Fruit fly (Drosophila melanogaster): Measurements from ENCODE around the gene Crk.
A peak's percentile ranks its signal among the peaks of the same experiment; 100 is the strongest.

The Crk gene

dm6 chr4:205671-206252 lies 4.3 kb upstream of the Crk start, which contains the start of gene CG31998 (continued):
- TF ChIP-seq tio (GFP tag; optimal IDR thresholded peaks at IDR 0.05) (no peak), Pdp1 (GFP tag; optimal IDR thresholded peaks at IDR 0.05) (no peak), tll (GFP tag; optimal IDR thresholded peaks at IDR 0.05) (peak in 1 of 2 experiments; percentile 43)

- peak; percentile 74 for TF ChIP-seq CG1603 (tag; optimal IDR thresholded peaks at IDR 0.05)
- peak; percentile 24; the same call in 1 of the 3 replicates for TF ChIP-seq row (GFP tag; IDR thresholded peaks at IDR 0.05)
- TF ChIP-seq CG30020 (tag; optimal IDR thresholded peaks at IDR 0.05) = peak; percentile 74
- peak; percentile 85 for TF ChIP-seq CG1024 (GFP tag; IDR thresholded peaks at IDR 0.05)
- peak; percentile 92 for TF ChIP-seq ssp (GFP tag; IDR thresholded peaks at IDR 0.05)
- TF ChIP-seq CG7357 (GFP tag; IDR thresholded peaks at IDR 0.05) = peak; percentile 64
- TF ChIP-seq Dref (GFP tag; IDR thresholded peaks at IDR 0.05) = peak; percentile 34; the same call in 1 of the 2 replicates
- peak; percentile 77 for TF ChIP-seq CG17802 (tag; optimal IDR thresholded peaks at IDR 0.05)
Observed at dm6 chr4:207001-207400, 3.0 kb upstream of the Crk start.

- TF ChIP-seq CG7271 (tag; optimal IDR thresholded peaks at IDR 0.05) (peak; percentile 44), zen (tag; optimal IDR thresholded peaks at IDR 0.05) (peak; percentile 61), Lhr (GFP tag; optimal IDR thresholded peaks at IDR 0.05) (peak; percentile 14), CG6813 (GFP tag; optimal IDR thresholded peaks at IDR 0.05) (peak; percentile 68), org-1 (GFP tag; optimal IDR thresholded peaks at IDR 0.05) (peak; percentile 44), CG2199 (GFP tag; IDR thresholded peaks at IDR 0.05) (peak; percentile 94), dati (GFP tag; IDR thresholded peaks at IDR 0.05) (no peak), D (optimal IDR thresholded peaks at IDR 0.05) (no peak), D (GFP tag; optimal IDR thresholded peaks at IDR 0.05) (peak; percentile 22), Kr (GFP tag; optimal IDR thresholded peaks at IDR 0.05) (no peak), CG12769 (tag; optimal IDR thresholded peaks at IDR 0.05) (peak; percentile 41), CG2202 (tag; optimal IDR thresholded peaks at IDR 0.05) (peak; percentile 51), Vsx1 (GFP tag; optimal IDR thresholded peaks at IDR 0.05) (peak; percentile 49), twi (tag; optimal IDR thresholded peaks at IDR 0.05) (peak; percentile 82), nau (GFP tag; optimal IDR thresholded peaks at IDR 0.05) (peak; percentile 65), sug (tag; optimal IDR thresholded peaks at IDR 0.05) (peak; percentile 38), CG14014 (GFP tag; IDR thresholded peaks at IDR 0.05) (peak; percentile 44; the same call in 1 of the 2 replicates), CG13894 (tag; optimal IDR thresholded peaks at IDR 0.05) (peak; percentile 26), Bteb2 (GFP tag; optimal IDR thresholded peaks at IDR 0.05) (peak; percentile 16), YL-1 (GFP tag; optimal IDR thresholded peaks at IDR 0.05) (peak; percentile 48), dmrt11E (tag; optimal IDR thresholded peaks at IDR 0.05) (peak; percentile 52), CG2116 (GFP tag; optimal IDR thresholded peaks at IDR 0.05) (peak; percentile 46), chif (GFP tag; optimal IDR thresholded peaks at IDR 0.05) (peak in 1 of 2 experiments; percentile 16), CG34376 (GFP tag; optimal IDR thresholded peaks at IDR 0.05) (peak; percentile 5), BtbVII (GFP tag; optimal IDR thresholded peaks at IDR 0.05) (peak; percentile 23), lilli (GFP tag; optimal IDR thresholded peaks at IDR 0.05) (peak; percentile 5), CG10543 (GFP tag; optimal IDR thresholded peaks at IDR 0.05) (peak; percentile 39), Spps (tag; optimal IDR thresholded peaks at IDR 0.05) (peak; percentile 3), nerfin-1 (tag; optimal IDR thresholded peaks at IDR 0.05) (no peak), CG4424 (GFP tag; optimal IDR thresholded peaks at IDR 0.05) (peak; percentile 27), CG12744 (GFP tag; optimal IDR thresholded peaks at IDR 0.05) (peak; percentile 28), Xrp1 (GFP tag; IDR thresholded peaks at IDR 0.05) (peak; percentile 40; the same call in 1 of the 2 replicates), bcd (GFP tag; optimal IDR thresholded peaks at IDR 0.05) (no peak), CG6254 (GFP tag; optimal IDR thresholded peaks at IDR 0.05) (peak; percentile 1), CG13123 (GFP tag; optimal IDR thresholded peaks at IDR 0.05) (peak; percentile 16)
Observed at dm6 chr4:225824-226223, 15.8 kb downstream of the Crk start.

All from whole organism, embryonic.